Worm (Caenorhabditis elegans): ENCODE data around the gene cpn-2.

- TF ChIP-seq tab-1 (GFP tag; IDR thresholded peaks at IDR 0.05) (no peak), flt-1 (GFP tag; IDR thresholded peaks at IDR 0.05) (no peak)
Measured at ce11 chrII:332419-332818, 5.2 kb upstream of the cpn-2 start, which contains the start of gene cbn-1.

All from whole organism, midembryonic.